Worm (Caenorhabditis elegans): ENCODE results near the gene ZC155.4.

Gene ZC155.4

ce11 chrIII:5196298-5197045 is 18.8 kb downstream of the ZC155.4 start:
- no peak for TF ChIP-seq unc-62 (GFP tag; optimal IDR thresholded peaks at IDR 0.05)

- TF ChIP-seq unc-62 (GFP tag; optimal IDR thresholded peaks at IDR 0.05) = no peak
Measured at ce11 chrIII:5195690-5196089, 19.6 kb downstream of the ZC155.4 start, which contains the start of gene moc-6. TSS of gene moc-6 (plus strand) at chrIII:5195990.

- TF ChIP-seq unc-62 (GFP tag; optimal IDR thresholded peaks at IDR 0.05) = no peak
Measured at ce11 chrIII:5193266-5193665, 22.0 kb downstream of the ZC155.4 start.

ce11 chrIII:5190671-5191174 is 24.6 kb downstream of the ZC155.4 start, which contains the start of gene hira-1:
TSS of gene hira-1 (plus strand) at chrIII:5191124.
- TF ChIP-seq unc-62 (GFP tag; optimal IDR thresholded peaks at IDR 0.05) = no peak

DNA sequence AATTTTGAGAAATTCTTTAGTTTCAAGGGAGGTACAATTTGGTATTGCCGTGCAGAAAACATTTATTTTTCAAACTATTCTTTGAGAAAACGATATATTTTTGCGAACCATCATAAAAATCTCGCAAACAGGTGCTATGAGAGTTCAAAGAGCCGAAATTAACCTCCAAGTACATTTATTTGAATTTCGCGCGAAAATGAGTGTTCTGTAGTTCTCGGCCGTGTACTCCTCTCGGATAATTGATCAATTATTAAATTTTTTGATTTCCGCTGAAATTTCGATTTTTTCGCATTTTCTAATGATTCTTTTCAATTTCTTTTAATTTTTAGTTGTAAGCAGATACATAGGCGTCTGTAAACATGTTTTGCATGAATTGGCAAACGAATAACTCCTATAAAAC is 25.1 kb downstream of the ZC155.4 start:
- TF ChIP-seq unc-62 (GFP tag; optimal IDR thresholded peaks at IDR 0.05) = no peak

DNA sequence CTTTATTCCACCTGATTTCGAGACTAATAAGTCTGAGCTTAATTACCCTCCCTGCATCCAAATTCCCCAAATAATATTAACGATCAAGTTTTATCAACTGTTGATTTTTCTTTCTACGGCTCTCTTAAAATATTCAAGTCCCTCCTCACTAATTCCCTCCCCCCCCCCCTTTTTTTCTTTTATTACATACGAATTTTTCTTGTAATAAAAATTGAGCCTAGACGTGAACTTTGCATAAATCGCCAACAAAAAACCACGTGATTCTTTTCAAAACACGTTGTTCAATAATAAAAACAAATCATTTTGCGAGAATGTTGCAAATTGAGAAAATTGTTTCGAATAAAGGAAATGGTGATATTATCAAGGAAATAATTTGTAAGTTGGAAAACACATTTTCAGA is 26.8 kb downstream of the ZC155.4 start, which contains the start of gene K10D2.8:
Gene K10D2.8, plus strand, starts transcription at position 301 of the 400 bp plus-strand sequence.
- TF ChIP-seq unc-62 (GFP tag; optimal IDR thresholded peaks at IDR 0.05) = no peak

ce11 chrIII:5185620-5186019 is 29.7 kb downstream of the ZC155.4 start, which contains the start of gene pup-2:
TSS of gene pup-2 (plus strand) at chrIII:5185920.
- TF ChIP-seq unc-62 (GFP tag; optimal IDR thresholded peaks at IDR 0.05) = no peak

ce11 chrIII:5183372-5183771 is 31.9 kb downstream of the ZC155.4 start:
- TF ChIP-seq unc-62 (GFP tag; optimal IDR thresholded peaks at IDR 0.05) = no peak

DNA sequence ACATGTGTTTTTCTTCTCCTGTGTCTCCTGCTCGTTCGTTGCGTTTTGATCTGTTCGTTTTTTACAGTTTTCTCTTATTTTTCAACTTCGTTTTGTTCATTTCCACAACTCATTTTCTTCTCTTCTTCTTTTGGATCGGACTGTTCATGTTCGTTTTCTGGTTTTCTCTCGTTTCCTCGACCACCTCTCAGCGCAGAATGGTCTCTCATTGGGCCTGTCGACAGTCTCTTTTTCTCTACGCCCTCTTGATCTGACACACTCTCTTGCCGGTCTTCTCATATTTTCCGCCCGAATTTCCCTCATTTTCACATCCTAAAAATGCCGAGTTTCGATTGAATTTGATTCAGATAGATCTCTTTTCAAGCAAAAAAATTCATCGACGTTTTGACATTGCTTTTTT is 33.6 kb downstream of the ZC155.4 start:
- TF ChIP-seq unc-62 (GFP tag; optimal IDR thresholded peaks at IDR 0.05) = no peak

DNA sequence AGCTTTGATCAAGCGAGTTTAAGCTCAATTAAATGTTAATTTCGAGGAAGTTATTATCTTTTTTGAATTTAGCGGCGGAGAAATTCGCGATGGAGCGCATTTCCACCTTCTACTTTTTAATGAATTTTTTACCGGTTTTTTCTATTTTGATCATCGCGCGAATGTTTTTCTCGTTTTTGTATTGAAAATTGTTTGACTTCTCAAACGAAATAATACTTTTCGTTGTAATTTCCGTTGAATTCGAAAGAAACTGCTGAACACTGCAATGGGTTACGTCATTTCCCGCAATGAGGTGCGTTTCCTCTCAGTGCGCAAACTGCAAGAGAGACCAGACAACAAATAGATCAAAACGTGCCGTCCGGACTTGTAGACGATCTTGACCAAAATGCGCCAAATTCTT is 34.1 kb downstream of the ZC155.4 start:
- no peak for TF ChIP-seq unc-62 (GFP tag; optimal IDR thresholded peaks at IDR 0.05)

DNA sequence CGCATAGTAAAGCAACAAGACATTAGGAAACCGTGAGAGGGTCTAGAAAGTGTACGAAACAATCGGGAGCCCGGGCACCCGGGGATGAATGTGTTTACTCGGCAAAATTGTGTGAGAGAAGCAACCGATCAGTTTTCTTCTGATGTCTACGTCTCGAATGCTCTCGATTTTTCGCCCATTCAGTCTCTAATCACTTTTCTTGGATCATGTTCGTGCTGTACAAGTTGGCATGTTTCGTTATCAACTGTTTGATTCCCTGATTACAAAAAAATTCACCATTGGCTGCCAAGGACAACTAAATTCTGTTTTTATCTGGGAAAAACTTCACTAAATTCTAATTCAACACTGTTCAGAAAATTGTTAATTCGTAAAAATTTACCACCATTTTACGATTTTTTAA is 34.7 kb downstream of the ZC155.4 start:
- no peak for TF ChIP-seq unc-62 (GFP tag; optimal IDR thresholded peaks at IDR 0.05)

DNA sequence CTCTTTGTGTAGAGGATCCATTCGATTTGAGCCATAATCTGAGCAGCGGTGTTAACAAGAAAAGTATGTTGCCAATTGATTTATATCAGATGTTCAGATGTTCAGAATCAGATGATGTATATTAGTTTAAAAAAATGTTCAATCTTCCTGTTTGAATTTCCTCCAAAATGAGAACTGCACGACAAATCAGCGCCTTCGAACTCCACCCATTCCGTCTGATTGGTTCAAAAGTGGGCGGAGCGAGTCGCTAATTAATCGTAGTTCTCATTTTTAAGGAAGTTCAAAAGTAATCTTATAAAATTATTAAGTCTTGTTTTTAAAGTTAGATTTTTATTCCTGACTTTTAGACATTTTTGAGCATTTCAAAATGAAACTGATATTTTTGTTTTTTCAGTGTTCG is 36.1 kb downstream of the ZC155.4 start:
- no peak for TF ChIP-seq unc-62 (GFP tag; optimal IDR thresholded peaks at IDR 0.05)

DNA sequence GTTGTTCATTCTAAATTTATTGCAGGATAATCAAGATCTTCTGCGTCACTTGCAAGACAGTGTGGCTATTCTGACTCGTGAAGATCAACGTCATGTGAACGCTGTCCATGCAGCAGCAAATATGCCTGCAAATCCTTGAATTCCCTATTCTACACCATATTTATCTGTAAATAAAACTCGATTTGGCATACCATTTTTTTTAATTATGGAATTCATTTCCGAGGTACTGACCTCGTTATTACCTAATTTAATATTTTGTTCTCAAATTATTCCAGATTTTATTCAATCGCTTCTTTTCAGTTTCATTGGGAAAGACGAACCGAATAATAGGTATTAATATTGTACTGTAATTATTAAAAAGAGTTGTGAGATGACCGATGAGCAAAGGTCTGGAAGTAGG is 41.7 kb downstream of the ZC155.4 start, which contains the start of gene cid-1:
Gene cid-1, plus strand, starts transcription at position 301 of the 400 bp plus-strand sequence.
- no peak for TF ChIP-seq unc-62 (GFP tag; optimal IDR thresholded peaks at IDR 0.05)

DNA sequence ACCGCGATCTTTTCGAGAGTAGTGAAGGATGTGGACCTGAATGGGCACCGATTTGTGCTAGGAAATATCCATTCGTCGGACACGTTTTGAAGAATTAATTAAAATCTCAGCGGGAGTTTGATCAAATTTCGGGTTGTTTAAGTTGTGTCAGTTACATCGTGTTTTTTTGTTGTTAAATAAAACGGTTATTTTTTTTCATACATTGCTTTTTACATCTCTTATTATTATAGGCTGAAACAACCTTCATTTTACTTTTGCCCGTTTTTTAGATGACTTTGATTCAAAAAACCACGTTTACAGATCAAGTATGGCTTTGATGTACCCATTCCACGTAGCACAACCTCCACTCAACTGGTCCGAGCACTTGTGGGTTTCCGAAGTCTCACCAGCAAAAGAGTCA is 42.1 kb downstream of the ZC155.4 start, which contains the start of gene emb-1:
Gene emb-1, plus strand, starts transcription at position 301 of the 400 bp plus-strand sequence.
- no peak for TF ChIP-seq unc-62 (GFP tag; optimal IDR thresholded peaks at IDR 0.05)

DNA sequence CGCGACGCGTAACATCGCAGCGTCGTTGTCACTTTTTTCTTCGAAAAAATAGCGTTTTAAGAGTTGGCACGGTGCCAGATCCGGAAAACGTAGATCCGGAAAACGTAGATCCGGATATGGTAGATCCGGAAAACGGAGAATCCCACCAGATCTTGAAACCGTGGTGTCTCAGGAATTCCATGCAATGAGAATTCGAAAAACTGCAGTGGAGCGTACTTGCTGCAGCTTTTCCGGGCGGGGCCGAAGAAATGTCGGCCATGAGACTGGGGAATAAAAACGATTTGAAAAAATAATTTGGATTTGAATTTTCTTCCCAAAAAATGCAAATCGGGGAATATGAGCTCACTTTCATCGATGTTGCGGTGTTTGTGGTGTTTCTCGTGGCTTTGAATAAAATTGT is 42.8 kb downstream of the ZC155.4 start, which contains the start of gene K10D2.5:
Gene K10D2.5, plus strand, starts transcription at position 251 of the 400 bp plus-strand sequence.
- no peak for TF ChIP-seq unc-62 (GFP tag; optimal IDR thresholded peaks at IDR 0.05)

DNA sequence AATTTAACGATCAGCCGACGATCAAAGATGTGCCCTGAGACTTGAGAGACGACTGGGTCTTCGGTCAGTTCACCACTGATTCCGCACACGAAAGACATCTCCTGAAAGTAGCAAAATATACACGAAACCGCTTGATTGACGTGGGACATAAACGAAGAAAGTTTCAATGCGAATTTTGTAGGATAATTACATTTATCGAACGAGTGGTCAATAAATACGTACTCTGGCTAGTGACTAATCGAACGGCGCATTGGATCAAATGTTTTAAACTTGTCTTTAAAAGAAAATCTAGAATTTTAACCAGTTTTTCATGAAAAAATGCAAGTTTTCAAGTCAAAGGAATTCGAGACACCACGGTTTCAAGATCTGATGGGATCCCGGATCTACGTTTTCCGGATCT is 43.3 kb downstream of the ZC155.4 start, which contains the start of gene prp-19:
Gene prp-19, minus strand, starts transcription at position 101 of the 400 bp plus-strand sequence.
- no peak for TF ChIP-seq unc-62 (GFP tag; optimal IDR thresholded peaks at IDR 0.05)

DNA sequence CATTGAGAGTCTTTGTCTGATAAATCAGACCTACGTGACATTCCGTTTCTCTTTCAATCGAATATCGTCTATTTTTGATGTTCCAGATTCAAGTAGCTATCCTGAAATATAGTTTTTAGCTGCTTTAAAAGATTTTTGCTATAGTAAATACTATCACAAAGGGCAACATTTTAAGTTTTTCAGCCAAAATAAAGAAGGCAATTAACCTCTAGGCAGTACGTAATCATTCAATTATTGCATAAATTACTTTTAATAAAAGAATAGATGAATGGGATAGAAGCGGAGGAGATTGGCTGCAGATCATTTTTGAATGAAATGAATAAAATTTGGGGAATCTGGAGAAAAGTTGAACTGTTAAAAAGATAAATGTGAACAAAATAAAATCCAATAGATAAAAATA is 45.6 kb downstream of the ZC155.4 start, which contains the start of gene ulp-1:
Gene ulp-1, minus strand, starts transcription at position 101 of the 400 bp plus-strand sequence.
- no peak for TF ChIP-seq unc-62 (GFP tag; optimal IDR thresholded peaks at IDR 0.05)

Data from whole organism, dauer.